Worm (Caenorhabditis elegans): ENCODE data around the gene plc-3.

plc-3 gene

DNA sequence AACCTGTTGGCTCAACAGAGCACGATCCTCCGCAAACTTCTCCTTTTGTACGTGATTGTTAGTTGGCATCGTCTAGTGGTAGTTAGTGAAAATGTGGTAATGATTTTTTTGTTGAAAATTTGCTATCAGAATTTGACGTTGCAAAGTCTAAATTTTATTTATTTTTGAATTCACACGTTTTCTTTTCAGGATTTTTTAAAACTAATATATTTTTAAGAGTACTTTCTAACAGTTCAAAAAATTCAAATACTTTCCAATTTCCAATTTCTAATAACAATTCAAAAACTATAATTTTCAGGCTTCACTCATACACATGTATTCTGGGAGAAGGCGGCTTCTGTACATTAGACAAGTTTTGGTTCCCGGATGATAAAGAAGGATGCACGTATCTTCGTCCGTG, 11.7 kb downstream of the plc-3 start, which contains the start of gene ubxn-5:
Gene ubxn-5 (minus strand): TSS at position 101 of the 400 bp plus-strand sequence.
- TF ChIP-seq rbr-2 (tag; optimal IDR thresholded peaks at IDR 0.05) (no peak), hlh-30 (tag; optimal IDR thresholded peaks at IDR 0.05; ENCODE audit: insufficient read depth) (no peak), F37D6.2 (tag; optimal IDR thresholded peaks at IDR 0.05) (no peak), nhr-111 (GFP tag; optimal IDR thresholded peaks at IDR 0.05) (no peak), dmd-6 (GFP tag; IDR thresholded peaks at IDR 0.05) (no peak), dve-1 (tag; optimal IDR thresholded peaks at IDR 0.05; ENCODE audit: insufficient read depth) (no peak), nhr-10 (tag; optimal IDR thresholded peaks at IDR 0.05) (no peak), aha-1 (tag) (no peak), zfp-3 (GFP tag; conservative IDR thresholded peaks at IDR 0.05) (no peak), madf-9 (GFP tag; conservative IDR thresholded peaks at IDR 0.05) (no peak), gei-8 (GFP tag; optimal IDR thresholded peaks at IDR 0.05) (no peak), dpl-1 (GFP tag; optimal IDR thresholded peaks at IDR 0.05) (no peak), nhr-6 (tag; optimal IDR thresholded peaks at IDR 0.05) (no peak), ceh-32 (tag; optimal IDR thresholded peaks at IDR 0.05; ENCODE audit: poor library complexity) (no peak), ZK337.2 (GFP tag; IDR thresholded peaks at IDR 0.05) (no peak), lin-29 (GFP tag; IDR thresholded peaks at IDR 0.05) (no peak)

DNA sequence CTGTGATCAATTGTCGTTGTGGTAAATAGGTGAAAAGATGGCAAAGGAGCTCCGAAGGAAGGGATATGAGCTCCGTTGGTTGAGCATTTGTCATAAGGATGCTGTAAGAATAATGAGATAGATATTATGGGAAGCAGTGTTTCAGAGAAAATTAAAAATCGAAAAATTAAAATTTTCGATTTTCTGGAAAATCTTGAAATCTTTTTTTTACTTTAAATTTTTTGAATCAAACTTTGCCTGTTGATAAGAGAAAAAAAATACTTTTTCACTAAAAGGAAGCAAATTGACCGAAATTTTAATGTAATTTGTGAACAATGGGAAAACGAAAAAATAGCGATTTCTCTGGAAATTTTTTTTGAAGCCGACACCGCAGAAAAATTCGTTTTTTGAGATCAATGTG, 16.9 kb downstream of the plc-3 start, which contains the start of gene mec-15:
Gene mec-15 (minus strand): TSS at position 101 of the 400 bp plus-strand sequence.
- TF ChIP-seq madf-9 (GFP tag; conservative IDR thresholded peaks at IDR 0.05): no peak
- TF ChIP-seq sdz-12 (GFP tag; optimal IDR thresholded peaks at IDR 0.05): no peak
- TF ChIP-seq zag-1 (tag; optimal IDR thresholded peaks at IDR 0.05): no peak
- no peak for TF ChIP-seq lim-7 (GFP tag; IDR thresholded peaks at IDR 0.05)
- TF ChIP-seq ces-1 (GFP tag; optimal IDR thresholded peaks at IDR 0.05): no peak
- no peak for TF ChIP-seq hlh-11 (tag; optimal IDR thresholded peaks at IDR 0.05)
- no peak for TF ChIP-seq ceh-28 (tag; optimal IDR thresholded peaks at IDR 0.05)
- TF ChIP-seq duxl-1 (tag; optimal IDR thresholded peaks at IDR 0.05; ENCODE audit: poor library complexity): no peak
- no peak for TF ChIP-seq ZK546.5 (tag; optimal IDR thresholded peaks at IDR 0.05)
- no peak for TF ChIP-seq Y48G9A.11 (GFP tag; IDR thresholded peaks at IDR 0.05)
- TF ChIP-seq nhr-6 (tag; optimal IDR thresholded peaks at IDR 0.05): no peak
- TF ChIP-seq zip-2 (tag; optimal IDR thresholded peaks at IDR 0.05): no peak
- no peak for TF ChIP-seq zfp-3 (GFP tag; conservative IDR thresholded peaks at IDR 0.05)
- no peak for TF ChIP-seq F10B5.3 (tag; optimal IDR thresholded peaks at IDR 0.05)
- TF ChIP-seq unc-130 (GFP tag; optimal IDR thresholded peaks at IDR 0.05): no peak
- TF ChIP-seq madf-5 (GFP tag; IDR thresholded peaks at IDR 0.05): no peak
- TF ChIP-seq ceh-32 (tag; optimal IDR thresholded peaks at IDR 0.05; ENCODE audit: poor library complexity): no peak
- no peak for TF ChIP-seq lin-13 (GFP tag; optimal IDR thresholded peaks at IDR 0.05)

DNA sequence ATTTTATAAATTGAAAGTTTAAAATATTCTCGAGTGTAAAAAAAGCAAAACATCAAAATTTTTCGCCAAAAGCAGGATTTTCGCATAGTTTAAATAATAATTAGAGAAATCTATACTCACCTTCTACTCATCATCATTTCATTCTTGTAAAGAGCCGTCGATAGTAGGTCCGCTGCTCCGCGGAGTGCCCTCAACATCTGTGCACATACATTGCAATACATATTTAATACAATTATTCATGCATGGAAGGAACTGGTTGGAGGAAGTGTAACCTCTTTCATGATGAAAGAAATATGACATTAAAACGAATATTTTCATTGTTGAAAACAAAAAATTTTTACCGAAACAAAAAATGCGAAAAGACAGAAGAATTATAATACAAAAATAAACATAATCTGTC, 19.6 kb downstream of the plc-3 start, which contains the start of gene mrps-14:
Gene mrps-14 (minus strand): TSS at position 197 of the 400 bp plus-strand sequence.
- TF ChIP-seq cey-2 (tag; optimal IDR thresholded peaks at IDR 0.05; ENCODE audit: borderline replicate concordance, insufficient read depth) (no peak), dmd-6 (GFP tag; IDR thresholded peaks at IDR 0.05) (no peak), F26F4.8 (GFP tag; conservative IDR thresholded peaks at IDR 0.05) (no peak), lin-39 (tag; optimal IDR thresholded peaks at IDR 0.05) (no peak), nhr-41 (GFP tag; IDR thresholded peaks at IDR 0.05) (no peak), ceh-82 (tag; optimal IDR thresholded peaks at IDR 0.05) (no peak), ceh-20 (GFP tag; IDR thresholded peaks at IDR 0.05) (no peak), F37D6.2 (tag; optimal IDR thresholded peaks at IDR 0.05) (no peak), mep-1 (tag; optimal IDR thresholded peaks at IDR 0.05) (no peak), unc-62 (GFP tag; optimal IDR thresholded peaks at IDR 0.05 in 1 of 2) (no peak), unc-62 (tag; optimal IDR thresholded peaks at IDR 0.05) (no peak), duxl-1 (tag; optimal IDR thresholded peaks at IDR 0.05; ENCODE audit: poor library complexity) (no peak), nhr-10 (tag; optimal IDR thresholded peaks at IDR 0.05) (no peak), ama-1 (optimal IDR thresholded peaks at IDR 0.05) (peak; percentile 44), Y48G9A.11 (GFP tag; IDR thresholded peaks at IDR 0.05) (no peak), attf-4 (tag; optimal IDR thresholded peaks at IDR 0.05) (no peak), T26A8.4 (GFP tag; IDR thresholded peaks at IDR 0.05) (no peak), mdt-29 (GFP tag; IDR thresholded peaks at IDR 0.05) (no peak), arid-1 (GFP tag; conservative IDR thresholded peaks at IDR 0.05) (0 out of 2 replicates have a peak, but pooled peaks have one; percentile 14), skn-1 (tag; optimal IDR thresholded peaks at IDR 0.05) (no peak), Y105C5A.15 (GFP tag; IDR thresholded peaks at IDR 0.05) (no peak), tra-1 (GFP tag; IDR thresholded peaks at IDR 0.05) (no peak), vab-7 (GFP tag; IDR thresholded peaks at IDR 0.05) (0 out of 2 replicates have a peak, but pooled peaks have one; percentile 31), ceh-32 (tag; optimal IDR thresholded peaks at IDR 0.05; ENCODE audit: poor library complexity) (no peak), D1046.2 (GFP tag; IDR thresholded peaks at IDR 0.05) (no peak)

All from whole organism, L4 larva.